Worm (Caenorhabditis elegans) whole organism, early embryonic: ENCODE results near the gene C45H4.18.

Experiments used
- B0310.2 ChIP-seq: sonication (generic microtip); optimal IDR thresholded peaks from 2 replicates; lab custom pipeline; 2016; ENCODE audit warnings: mild to moderate bottlenecking, missing genetic modification characterization, missing compliant biosample characterization
- F13C5.2 ChIP-seq: sonication (generic microtip); optimal IDR thresholded peaks from 2 replicates; lab custom pipeline; 2017; ENCODE audit warnings: mild to moderate bottlenecking, missing genetic modification characterization, inconsistent platforms, missing compliant biosample characterization
- aly-1 ChIP-seq: sonication (generic microtip); optimal IDR thresholded peaks from 2 replicates; lab custom pipeline; 2016; ENCODE audit warnings: missing genetic modification characterization, missing compliant biosample characterization
- ama-1 ChIP-seq: fragments of 150-350 bp; optimal IDR thresholded peaks from 2 replicates; lab custom pipeline; 2014
- ceh-13 ChIP-seq: fragments of 200-800 bp; sonication (Bioruptor generic); optimal IDR thresholded peaks from 2 replicates; lab custom pipeline; 2018; ENCODE audit warnings: mild to moderate bottlenecking, missing genetic modification characterization, missing compliant biosample characterization
- ceh-36 ChIP-seq: sonication (generic microtip); optimal IDR thresholded peaks from 2 replicates; lab custom pipeline; 2016; ENCODE audit warnings: missing genetic modification characterization, inconsistent platforms, missing compliant biosample characterization
- ets-7 ChIP-seq: sonication (generic microtip); optimal IDR thresholded peaks from 2 replicates; lab custom pipeline; 2016; ENCODE audit warnings: missing genotype, missing genetic modification characterization, missing compliant biosample characterization
- flt-1 ChIP-seq: fragments of 200-800 bp; sonication (Bioruptor generic); IDR thresholded peaks from 2 replicates; pipeline ENCODE4 v1.3.6; 2022; ENCODE audit warnings: missing genetic modification characterization, missing compliant biosample characterization
- hmbx-1 ChIP-seq: sonication (generic microtip); optimal IDR thresholded peaks from 2 replicates; lab custom pipeline; 2016; ENCODE audit warnings: mild to moderate bottlenecking, missing genetic modification characterization, missing compliant biosample characterization
- hmg-4 ChIP-seq: fragments of 200-800 bp; sonication (Bioruptor generic); optimal IDR thresholded peaks from 2 replicates; lab custom pipeline; 2018; ENCODE audit warnings: mild to moderate bottlenecking, missing genetic modification characterization, missing compliant biosample characterization
- hnd-1 ChIP-seq: sonication (generic microtip); optimal IDR thresholded peaks from 2 replicates; lab custom pipeline; 2016; ENCODE audit warnings: missing genetic modification characterization, missing compliant biosample characterization
- pes-1 ChIP-seq: fragments of 200-800 bp; sonication (Bioruptor generic); IDR thresholded peaks from 2 replicates; pipeline ENCODE4 v1.3.6; 2022; ENCODE audit warnings: missing genetic modification reagents, missing genetic modification characterization, missing compliant biosample characterization
- scrt-1 ChIP-seq: fragments of 200-800 bp; sonication (Bioruptor generic); IDR thresholded peaks from 2 replicates; pipeline ENCODE4 v1.3.6; 2022; ENCODE audit warnings: missing genetic modification characterization, missing compliant biosample characterization
- sea-1 ChIP-seq: fragments of 200-800 bp; sonication (Bioruptor generic); conservative IDR thresholded peaks from 2 replicates; pipeline ENCODE4 v1.3.6; 2022; ENCODE audit warnings: missing genetic modification characterization, missing compliant biosample characterization
- tbx-11 ChIP-seq: fragments of 200-800 bp; sonication (Bioruptor generic); IDR thresholded peaks from 2 replicates; pipeline ENCODE4 v1.3.6; 2022; ENCODE audit warnings: missing genetic modification characterization, missing compliant biosample characterization
- tbx-37 ChIP-seq: fragments of 200-800 bp; sonication (Bioruptor generic); conservative IDR thresholded peaks from 2 replicates; pipeline ENCODE4 v1.3.6; 2022; ENCODE audit warnings: missing genetic modification reagents, missing genetic modification characterization, missing compliant biosample characterization
- tra-4 ChIP-seq: sonication (generic microtip); optimal IDR thresholded peaks from 2 replicates; lab custom pipeline; 2017; ENCODE audit warnings: missing genetic modification characterization, missing compliant biosample characterization

C45H4.18 gene

DNA sequence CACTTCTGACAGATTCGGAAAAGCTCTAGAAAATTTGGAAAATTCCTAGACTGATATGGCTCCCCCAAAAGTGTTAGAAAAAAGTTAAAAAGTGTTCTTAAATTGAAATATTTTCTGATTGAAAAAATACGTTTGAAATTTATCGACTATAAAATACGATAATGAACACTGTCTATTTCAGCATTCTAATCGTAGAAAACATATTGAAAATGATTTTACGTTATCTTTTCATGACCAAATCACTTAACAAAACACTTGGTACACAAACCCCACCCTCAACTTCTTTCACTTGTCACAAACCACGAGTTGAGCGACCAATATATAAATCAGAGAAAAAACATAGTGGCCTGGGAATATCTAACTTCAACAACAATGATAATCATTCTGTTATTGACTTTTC, 3.9 kb downstream of the C45H4.18 start, which contains the start of gene cyp-33C1:
TSS of gene cyp-33C1 (plus strand) at position 301 of the 400 bp plus-strand sequence.
- no peak for TF ChIP-seq hmg-4 (GFP tag; lab: Kevin White, UChicago)
- no peak for TF ChIP-seq ama-1
- TF ChIP-seq B0310.2 = no peak
- no peak for TF ChIP-seq ets-7 (tag; lab: Kevin White, UChicago)
- TF ChIP-seq pes-1 = no peak
- TF ChIP-seq tbx-11 (GFP tag; lab: Robert Waterston, UW) = no peak
- TF ChIP-seq ceh-13 (GFP tag; lab: Kevin White, UChicago) = no peak
- TF ChIP-seq aly-1 (tag; lab: Kevin White, UChicago) = no peak
- TF ChIP-seq hnd-1 (tag; lab: Kevin White, UChicago) = no peak
- TF ChIP-seq hmbx-1 = no peak
- TF ChIP-seq ceh-36 (tag; lab: Kevin White, UChicago) = no peak
- no peak for TF ChIP-seq flt-1 (GFP tag; lab: Robert Waterston, UW)

DNA sequence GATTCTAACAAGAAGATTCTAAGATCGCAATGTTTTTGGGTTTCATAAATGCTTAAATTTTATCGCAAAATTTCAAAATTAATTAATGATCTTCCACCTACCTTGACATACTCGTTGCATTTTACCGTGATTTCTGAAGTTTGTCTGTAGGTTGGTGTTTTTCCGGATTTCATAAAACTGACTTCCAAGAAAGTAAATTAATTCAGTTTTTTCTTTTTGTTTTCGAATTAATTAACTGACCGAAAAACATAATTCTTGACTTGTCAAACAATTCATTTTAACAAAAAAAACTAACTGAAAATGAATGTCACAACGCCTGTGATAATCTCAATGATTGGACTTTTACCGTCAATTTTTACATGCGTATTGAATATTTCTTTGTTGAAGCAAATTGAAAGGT, 6.4 kb downstream of the C45H4.18 start, which contains the start of gene srbc-16:
TSS of gene srbc-16 (plus strand) at position 301 of the 400 bp plus-strand sequence.
- no peak for TF ChIP-seq ama-1
- TF ChIP-seq hmg-4 (GFP tag; lab: Kevin White, UChicago) = no peak
- TF ChIP-seq hnd-1 (tag; lab: Kevin White, UChicago) = no peak
- no peak for TF ChIP-seq pes-1
- no peak for TF ChIP-seq hmbx-1

DNA sequence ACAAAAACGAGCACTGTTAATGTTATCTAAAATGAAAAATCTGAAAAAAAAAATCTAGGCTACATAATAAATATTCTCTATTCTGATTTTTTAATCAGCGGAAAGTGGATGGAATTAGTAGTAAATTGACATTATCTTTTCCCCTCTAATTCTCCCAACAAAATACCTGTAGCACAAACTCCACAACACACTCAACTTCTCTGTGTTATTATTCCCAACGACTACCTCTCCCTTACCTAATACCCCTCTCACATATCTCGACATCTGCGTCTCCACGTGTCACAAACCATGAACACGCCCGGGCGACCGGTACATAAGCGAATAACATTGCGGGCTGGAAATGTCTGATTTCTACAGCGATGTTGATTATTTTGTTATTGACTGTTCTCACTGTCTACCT, 7.8 kb downstream of the C45H4.18 start, which contains the start of gene cyp-33C2:
TSS of gene cyp-33C2 (plus strand) at position 327 of the 400 bp plus-strand sequence.
- TF ChIP-seq tbx-37 = no peak
- TF ChIP-seq tra-4 (tag; lab: Kevin White, UChicago) = no peak
- no peak for TF ChIP-seq B0310.2
- TF ChIP-seq pes-1 = no peak
- TF ChIP-seq hmbx-1 = no peak
- no peak for TF ChIP-seq flt-1 (GFP tag; lab: Robert Waterston, UW)
- no peak for TF ChIP-seq aly-1 (tag; lab: Kevin White, UChicago)
- no peak for TF ChIP-seq ceh-13 (GFP tag; lab: Kevin White, UChicago)
- TF ChIP-seq tbx-11 (GFP tag; lab: Robert Waterston, UW) = no peak
- TF ChIP-seq ceh-36 (tag; lab: Kevin White, UChicago) = no peak
- TF ChIP-seq F13C5.2 (tag; lab: Kevin White, UChicago) = no peak
- TF ChIP-seq ets-7 (tag; lab: Kevin White, UChicago) = no peak
- TF ChIP-seq sea-1 = no peak
- no peak for TF ChIP-seq ama-1
- no peak for TF ChIP-seq hmg-4 (GFP tag; lab: Kevin White, UChicago)
- TF ChIP-seq hnd-1 (tag; lab: Kevin White, UChicago) = no peak
- TF ChIP-seq scrt-1 = no peak

DNA sequence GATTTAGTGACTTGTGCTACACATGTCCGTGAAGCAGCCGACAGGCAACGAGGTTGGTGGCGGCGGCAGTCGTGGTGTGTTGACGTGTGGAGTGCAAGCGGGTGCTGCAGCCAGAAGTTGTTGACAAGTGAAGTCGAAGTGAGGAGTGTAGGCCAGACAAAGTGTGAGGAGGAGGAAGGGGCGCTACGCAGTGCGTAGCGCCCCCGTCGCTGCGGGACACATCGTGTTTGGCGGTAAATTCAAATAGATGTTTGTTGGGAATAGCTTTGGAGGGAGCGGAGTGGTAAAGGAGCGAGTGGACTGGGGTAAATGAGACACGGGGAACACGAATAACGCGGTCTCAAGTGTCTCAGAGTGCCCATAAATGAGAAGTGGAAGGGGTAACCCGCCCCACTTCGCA, 10.1 kb downstream of the C45H4.18 start:
- TF ChIP-seq flt-1 (GFP tag; lab: Robert Waterston, UW) = no peak
- no peak for TF ChIP-seq scrt-1
- TF ChIP-seq aly-1 (tag; lab: Kevin White, UChicago) = no peak
- TF ChIP-seq tbx-11 (GFP tag; lab: Robert Waterston, UW) = no peak
- TF ChIP-seq hnd-1 (tag; lab: Kevin White, UChicago) = no peak
- TF ChIP-seq tra-4 (tag; lab: Kevin White, UChicago) = no peak
- TF ChIP-seq pes-1 = no peak
- no peak for TF ChIP-seq F13C5.2 (tag; lab: Kevin White, UChicago)

DNA sequence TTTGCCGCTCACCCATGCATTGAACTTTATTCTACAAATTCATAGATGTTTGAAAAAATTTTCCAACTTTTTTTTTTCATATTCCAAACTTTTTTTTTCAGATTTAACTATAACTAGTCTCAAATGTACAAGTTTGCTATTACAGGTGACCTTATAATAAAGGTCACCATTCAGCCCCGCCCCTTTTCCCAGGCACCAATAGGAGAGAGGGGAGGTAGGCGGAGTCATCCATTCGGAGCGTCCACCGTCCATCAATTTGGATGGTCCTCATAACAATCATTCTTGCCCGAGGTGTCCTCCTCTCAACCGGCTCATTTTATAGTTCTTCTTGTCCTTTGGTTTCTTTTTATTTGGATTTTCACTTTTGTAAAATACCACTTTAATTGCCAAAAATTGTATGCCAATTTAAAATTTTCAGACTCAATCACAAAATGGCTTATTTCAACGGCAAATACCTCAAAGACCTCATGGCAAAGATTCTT, 12.6 kb downstream of the C45H4.18 start, which contains the start of gene Y5H2B.3:
TSS of gene Y5H2B.3 (plus strand) at position 432 of the 482 bp plus-strand sequence.
- TF ChIP-seq aly-1 (tag; lab: Kevin White, UChicago) (no peak), hmbx-1 (no peak), flt-1 (GFP tag; lab: Robert Waterston, UW) (no peak), F13C5.2 (tag; lab: Kevin White, UChicago) (no peak), ceh-36 (tag; lab: Kevin White, UChicago) (no peak), sea-1 (no peak), tbx-37 (no peak), ama-1 (no peak), ets-7 (tag; lab: Kevin White, UChicago) (no peak), tra-4 (tag; lab: Kevin White, UChicago) (no peak), pes-1 (no peak), hmg-4 (GFP tag; lab: Kevin White, UChicago) (no peak), tbx-11 (GFP tag; lab: Robert Waterston, UW) (no peak), scrt-1 (no peak), ceh-13 (GFP tag; lab: Kevin White, UChicago) (no peak), B0310.2 (no peak), hnd-1 (tag; lab: Kevin White, UChicago) (no peak)

DNA sequence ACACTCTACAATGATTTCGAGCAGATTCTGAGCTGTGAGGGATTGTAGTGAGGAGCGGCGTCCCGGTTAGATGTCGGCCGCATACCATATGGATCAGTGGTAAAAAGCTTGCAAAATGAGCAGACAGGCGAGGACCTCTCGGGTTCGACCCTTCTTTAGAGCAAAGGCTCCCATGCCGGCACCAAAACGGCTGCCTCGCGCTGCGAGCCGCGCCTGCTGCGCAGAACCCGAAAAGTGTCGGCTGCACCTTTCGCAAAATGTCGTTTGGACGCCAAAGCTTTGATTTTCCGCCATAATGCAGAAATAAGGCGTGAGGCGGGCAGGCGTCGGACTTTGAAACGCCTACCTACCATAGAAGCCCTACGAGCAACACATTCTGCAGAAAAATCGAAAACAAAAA, 15.0 kb downstream of the C45H4.18 start:
- TF ChIP-seq aly-1 (tag; lab: Kevin White, UChicago) (no peak), scrt-1 (no peak), ets-7 (tag; lab: Kevin White, UChicago) (no peak), ceh-36 (tag; lab: Kevin White, UChicago) (no peak), sea-1 (no peak), B0310.2 (no peak), ceh-13 (GFP tag; lab: Kevin White, UChicago) (no peak), pes-1 (no peak), F13C5.2 (tag; lab: Kevin White, UChicago) (no peak), tbx-11 (GFP tag; lab: Robert Waterston, UW) (no peak), tbx-37 (no peak), flt-1 (GFP tag; lab: Robert Waterston, UW) (no peak), tra-4 (tag; lab: Kevin White, UChicago) (no peak)

DNA sequence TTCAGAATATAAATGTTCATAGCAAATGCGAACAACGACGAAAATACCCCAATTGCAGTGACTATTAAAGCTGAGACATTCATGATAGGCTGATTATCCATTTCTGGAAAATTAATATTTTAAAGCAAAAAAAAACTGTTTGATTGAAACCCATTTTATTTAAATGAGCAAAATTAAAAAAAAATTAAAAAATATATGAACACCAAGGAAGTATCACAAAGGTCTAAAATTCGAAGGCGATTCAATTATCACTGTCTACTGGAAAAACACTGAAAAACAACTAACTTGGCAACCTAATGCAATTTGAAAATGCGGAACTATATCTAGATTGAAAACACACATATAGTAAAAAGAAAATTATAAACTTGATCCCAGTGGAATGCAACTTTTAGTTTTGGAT, 15.8 kb downstream of the C45H4.18 start, which contains the start of gene srbc-42:
TSS of gene srbc-42 (minus strand) at position 101 of the 400 bp plus-strand sequence.
- TF ChIP-seq tbx-37 (no peak), flt-1 (GFP tag; lab: Robert Waterston, UW) (no peak)

DNA sequence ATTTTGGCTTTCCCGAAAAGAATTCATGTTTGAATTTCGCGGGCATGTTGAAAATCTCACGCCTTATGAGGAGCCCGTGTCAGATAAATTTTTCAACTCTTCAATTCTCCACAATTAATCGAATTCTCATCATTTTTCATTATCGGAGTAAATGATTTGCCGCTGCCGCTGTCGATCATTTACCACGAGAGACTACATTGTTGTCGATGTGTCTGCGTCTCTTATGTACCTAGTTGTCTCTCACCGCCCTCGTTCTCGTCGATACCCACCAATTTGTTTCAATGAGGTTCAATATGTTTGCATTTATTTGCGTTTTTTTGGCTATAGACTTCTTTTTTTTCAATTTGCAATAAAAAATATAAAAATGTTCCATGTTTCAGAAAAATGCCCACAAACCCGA, 16.8 kb downstream of the C45H4.18 start, which contains the start of gene nhr-13:
TSS of gene nhr-13 (plus strand) at position 369 of the 400 bp plus-strand sequence.
- no peak for TF ChIP-seq tra-4 (tag; lab: Kevin White, UChicago)
- TF ChIP-seq ceh-36 (tag; lab: Kevin White, UChicago) = no peak
- no peak for TF ChIP-seq tbx-37
- TF ChIP-seq ets-7 (tag; lab: Kevin White, UChicago) = no peak
- TF ChIP-seq aly-1 (tag; lab: Kevin White, UChicago) = no peak
- no peak for TF ChIP-seq hmg-4 (GFP tag; lab: Kevin White, UChicago)
- no peak for TF ChIP-seq hnd-1 (tag; lab: Kevin White, UChicago)
- TF ChIP-seq F13C5.2 (tag; lab: Kevin White, UChicago) = no peak
- TF ChIP-seq flt-1 (GFP tag; lab: Robert Waterston, UW) = no peak
- TF ChIP-seq tbx-11 (GFP tag; lab: Robert Waterston, UW) = no peak
- TF ChIP-seq ceh-13 (GFP tag; lab: Kevin White, UChicago) = no peak
- TF ChIP-seq pes-1 = no peak
- no peak for TF ChIP-seq ama-1
